Fruit fly (Drosophila melanogaster) whole organism, prepupa: ENCODE results near the gene CG4259.

Experiments used
- CG10631 ChIP-seq: fragments of 200-800 bp; sonication (Bioruptor generic); optimal IDR thresholded peaks from 2 replicates; lab custom pipeline; 2016; ENCODE audit warnings: missing biosample characterization, missing genetic modification characterization
- CG11762 ChIP-seq: fragments of 200-800 bp; sonication (Bioruptor generic); optimal IDR thresholded peaks from 3 replicates; lab custom pipeline; 2016; ENCODE audit warnings: missing biosample characterization, missing genetic modification characterization; ENCODE audit not compliant: insufficient read depth
- CG15336 ChIP-seq: fragments of 200-800 bp; sonication (Bioruptor generic); IDR thresholded peaks from 2 replicates; pipeline ENCODE4 v1.3.6; 2022; ENCODE audit warnings: missing biosample characterization, missing genetic modification characterization
- CG1621 ChIP-seq: fragments of 200-800 bp; sonication (Bioruptor generic); optimal IDR thresholded peaks from 3 replicates; lab custom pipeline; 2018; ENCODE audit warnings: missing biosample characterization, mild to moderate bottlenecking, missing genetic modification characterization
- CG3032 ChIP-seq: fragments of 200-800 bp; optimal IDR thresholded peaks from 2 replicates; lab custom pipeline; 2019; ENCODE audit warnings: missing biosample characterization, mild to moderate bottlenecking, missing genetic modification characterization, moderate library complexity
- CG31627 ChIP-seq: fragments of 200-800 bp; sonication (Bioruptor generic); optimal IDR thresholded peaks from 3 replicates; lab custom pipeline; 2016; ENCODE audit warnings: missing biosample characterization, missing genetic modification characterization
- CG32006 ChIP-seq: fragments of 200-800 bp; sonication (Bioruptor generic); optimal IDR thresholded peaks from 3 replicates; lab custom pipeline; 2017; ENCODE audit warnings: missing biosample characterization, mild to moderate bottlenecking, missing genetic modification characterization
- CG34406 ChIP-seq: fragments of 200-800 bp; sonication (Bioruptor generic); optimal IDR thresholded peaks from 3 replicates; lab custom pipeline; 2016; ENCODE audit warnings: missing biosample characterization, missing genetic modification characterization
- CG3919 ChIP-seq: fragments of 200-800 bp; sonication (Bioruptor generic); optimal IDR thresholded peaks from 3 replicates; lab custom pipeline; 2016; ENCODE audit warnings: missing biosample characterization, missing genetic modification characterization
- CG4318 ChIP-seq: fragments of 200-800 bp; sonication (Bioruptor generic); optimal IDR thresholded peaks from 3 replicates; lab custom pipeline; 2017; ENCODE audit warnings: missing biosample characterization, mild to moderate bottlenecking, missing genetic modification characterization
- CG6792 ChIP-seq: fragments of 200-800 bp; sonication (Bioruptor generic); optimal IDR thresholded peaks from 3 replicates; lab custom pipeline; 2016; ENCODE audit warnings: missing biosample characterization, missing genetic modification characterization
- CG6854 ChIP-seq: fragments of 200-800 bp; sonication (Bioruptor generic); optimal IDR thresholded peaks from 2 replicates; lab custom pipeline; 2017; ENCODE audit warnings: missing biosample characterization, mild to moderate bottlenecking, missing genetic modification characterization
- Eip78C ChIP-seq: fragments of 200-800 bp; sonication (Bioruptor generic); peaks from one replicate; lab custom pipeline; 2016; ENCODE audit warnings: missing biosample characterization, missing genetic modification characterization
- Eip93F ChIP-seq: fragments of 200-800 bp; sonication (Bioruptor generic); optimal IDR thresholded peaks from 2 replicates; lab custom pipeline; 2016; ENCODE audit warnings: missing biosample characterization, mild to moderate bottlenecking, missing genetic modification characterization
- Ets21C ChIP-seq: fragments of 200-800 bp; sonication (Bioruptor generic); optimal IDR thresholded peaks from 3 replicates; lab custom pipeline; 2016; ENCODE audit warnings: missing biosample characterization, missing genetic modification characterization
- Ets96B ChIP-seq: fragments of 200-800 bp; optimal IDR thresholded peaks from 2 replicates; lab custom pipeline; 2019; ENCODE audit warnings: missing biosample characterization, mild to moderate bottlenecking, missing genetic modification characterization, moderate library complexity
- Gug ChIP-seq: fragments of 200-800 bp; sonication (Bioruptor generic); IDR thresholded peaks from 2 replicates; pipeline ENCODE4 v1.3.6; 2022; ENCODE audit warnings: missing biosample characterization, missing genetic modification characterization
- Hr38 ChIP-seq: sonication (Bioruptor generic); optimal IDR thresholded peaks from 2 replicates; lab custom pipeline; 2016; ENCODE audit warnings: missing biosample characterization, missing genetic modification characterization
- Hr39 ChIP-seq: fragments of 200-800 bp; sonication (Bioruptor generic); optimal IDR thresholded peaks from 2 replicates; lab custom pipeline; 2016; ENCODE audit warnings: missing biosample characterization, missing genetic modification characterization
- Hr4 ChIP-seq: fragments of 200-800 bp; sonication (Bioruptor generic); optimal IDR thresholded peaks from 3 replicates; lab custom pipeline; 2016; ENCODE audit warnings: missing biosample characterization, missing genetic modification characterization
- Met ChIP-seq: fragments of 200-800 bp; sonication (Bioruptor generic); optimal IDR thresholded peaks from 3 replicates; lab custom pipeline; 2016; ENCODE audit warnings: missing biosample characterization, missing genetic modification characterization
- OdsH ChIP-seq: fragments of 200-800 bp; sonication (Bioruptor generic); optimal IDR thresholded peaks from 3 replicates; lab custom pipeline; 2016; ENCODE audit warnings: missing biosample characterization, missing genetic modification characterization
- Smox ChIP-seq: fragments of 200-800 bp; sonication (Bioruptor generic); optimal IDR thresholded peaks from 3 replicates; lab custom pipeline; 2016; ENCODE audit warnings: missing biosample characterization, missing genetic modification characterization
- Sox102F ChIP-seq: fragments of 200-800 bp; sonication (Bioruptor generic); optimal IDR thresholded peaks from 2 replicates; lab custom pipeline; 2016; ENCODE audit warnings: missing biosample characterization, mild to moderate bottlenecking, missing genetic modification characterization
- Sox15 ChIP-seq: fragments of 200-800 bp; sonication (Bioruptor generic); optimal IDR thresholded peaks from 3 replicates; lab custom pipeline; 2016; ENCODE audit warnings: missing biosample characterization, missing genetic modification characterization
- achi ChIP-seq: fragments of 200-800 bp; sonication (Bioruptor generic); optimal IDR thresholded peaks from 3 replicates; lab custom pipeline; 2016; ENCODE audit warnings: missing biosample characterization, missing genetic modification characterization
- cyc ChIP-seq: fragments of 200-800 bp; sonication (Bioruptor generic); optimal IDR thresholded peaks from 3 replicates; lab custom pipeline; 2016; ENCODE audit warnings: missing biosample characterization, missing genetic modification characterization
- dsx ChIP-seq: fragments of 200-800 bp; optimal IDR thresholded peaks from 3 replicates; lab custom pipeline; 2019; ENCODE audit warnings: missing biosample characterization, mild to moderate bottlenecking, missing genetic modification characterization, moderate library complexity; ENCODE audit not compliant: poor library complexity, severe bottlenecking
- eg ChIP-seq: fragments of 200-800 bp; sonication (Bioruptor generic); IDR thresholded peaks from 3 replicates; pipeline ENCODE4 v1.3.6; 2022; ENCODE audit warnings: missing biosample characterization, missing genetic modification characterization
- esn ChIP-seq: fragments of 200-800 bp; sonication (Bioruptor generic); optimal IDR thresholded peaks from 2 replicates; lab custom pipeline; 2016; ENCODE audit warnings: missing biosample characterization, mild to moderate bottlenecking, missing genetic modification characterization, moderate library complexity
- fkh ChIP-seq: fragments of 200-800 bp; sonication (Bioruptor generic); optimal IDR thresholded peaks from 3 replicates; lab custom pipeline; 2017; ENCODE audit warnings: missing biosample characterization, mild to moderate bottlenecking, missing genetic modification characterization, moderate library complexity
- lz ChIP-seq: fragments of 200-800 bp; sonication (Bioruptor generic); optimal IDR thresholded peaks from 3 replicates; lab custom pipeline; 2016; ENCODE audit warnings: missing biosample characterization, missing genetic modification characterization
- net ChIP-seq: fragments of 200-800 bp; sonication (Bioruptor generic); optimal IDR thresholded peaks from 3 replicates; lab custom pipeline; 2016; ENCODE audit warnings: missing biosample characterization, missing genetic modification characterization
- pdm3 ChIP-seq: fragments of 200-800 bp; sonication (Bioruptor generic); optimal IDR thresholded peaks from 3 replicates; lab custom pipeline; 2016; ENCODE audit warnings: missing biosample characterization, missing genetic modification characterization
- salr ChIP-seq, 2 experiments: fragments of 200-800 bp; sonication (Bioruptor generic); optimal IDR thresholded peaks; 3 replicates each; lab custom pipeline; 2016 to 2018; ENCODE audit warnings: missing biosample characterization in 2 of 2, missing genetic modification characterization in 2 of 2, mild to moderate bottlenecking in 1 of 2
- spab ChIP-seq: fragments of 200-800 bp; sonication (Bioruptor generic); optimal IDR thresholded peaks from 2 replicates; lab custom pipeline; 2017; ENCODE audit warnings: missing biosample characterization, mild to moderate bottlenecking, missing genetic modification characterization, missing genetic modification reagents
- ss ChIP-seq, 2 experiments: fragments of 200-800 bp; sonication (Bioruptor generic); optimal IDR thresholded peaks; 2 replicates in 1 of 2; 3 replicates in 1 of 2; lab custom pipeline; 2017 to 2018; ENCODE audit warnings: mild to moderate bottlenecking in 2 of 2, missing biosample characterization in 2 of 2, missing genetic modification characterization in 2 of 2, moderate library complexity in 1 of 2
- svp ChIP-seq: fragments of 200-800 bp; sonication (Bioruptor generic); peaks from one replicate; lab custom pipeline; 2016; ENCODE audit warnings: missing biosample characterization, missing genetic modification characterization

Gene CG4259

dm6 chr2L:2147208-2147607, 18.2 kb upstream of the CG4259 start, which contains the start of the genes CG11723 and Tbcd (continued):
- TF ChIP-seq salr (GFP tag; optimal IDR thresholded peaks at IDR 0.05; lab: Kevin White, UChicago): peak in 1 of 2 experiments; percentile 85
- no peak for TF ChIP-seq pdm3 (GFP tag; lab: Kevin White, UChicago)
- TF ChIP-seq Eip78C (GFP tag; lab: Kevin White, UChicago): peak; percentile 98
- peak; percentile 68 for TF ChIP-seq Eip93F (GFP tag; lab: Kevin White, UChicago)
- peak; percentile 93 for TF ChIP-seq CG32006 (GFP tag; lab: Kevin White, UChicago)
- peak; percentile 63 for TF ChIP-seq CG6854 (GFP tag; lab: Kevin White, UChicago)
- TF ChIP-seq CG31627 (GFP tag; lab: Kevin White, UChicago): peak; percentile 95
- TF ChIP-seq Smox: no peak
- peak; percentile 96 for TF ChIP-seq lz (GFP tag; lab: Kevin White, UChicago)
- TF ChIP-seq achi (GFP tag; lab: Kevin White, UChicago): no peak
- peak; percentile 93 for TF ChIP-seq esn (GFP tag; lab: Kevin White, UChicago)
- TF ChIP-seq dsx: peak; percentile 89
- peak; percentile 92 for TF ChIP-seq Gug (GFP tag; lab: Robert Waterston, UW)
- TF ChIP-seq net: peak; percentile 91
- TF ChIP-seq fkh (GFP tag; lab: Kevin White, UChicago): no peak
- TF ChIP-seq CG3032 (tag; lab: Kevin White, UChicago): peak; percentile 92
- TF ChIP-seq Hr38 (GFP tag; lab: Kevin White, UChicago): peak; percentile 62

dm6 chr2L:2144725-2145656, 16.0 kb upstream of the CG4259 start, which contains the start of gene tho2:
TSS of gene tho2 (minus strand) at chr2L:2145187.
- TF ChIP-seq salr (GFP tag; optimal IDR thresholded peaks at IDR 0.05; lab: Kevin White, UChicago) (no peak), Ets21C (no peak), pdm3 (GFP tag; lab: Kevin White, UChicago) (no peak), CG11762 (GFP tag; lab: Kevin White, UChicago) (no peak), achi (GFP tag; lab: Kevin White, UChicago) (no peak), eg (GFP tag; lab: Robert Waterston, UW) (no peak), OdsH (GFP tag; lab: Kevin White, UChicago) (no peak), CG10631 (no peak), Hr4 (no peak), ss (GFP tag; optimal IDR thresholded peaks at IDR 0.05; lab: Kevin White, UChicago) (no peak), CG15336 (no peak), Eip78C (GFP tag; lab: Kevin White, UChicago) (no peak), spab (GFP tag; lab: Kevin White, UChicago) (no peak), Sox15 (no peak), Gug (GFP tag; lab: Robert Waterston, UW) (no peak), CG6792 (GFP tag; lab: Kevin White, UChicago) (no peak), CG31627 (GFP tag; lab: Kevin White, UChicago) (no peak), CG1621 (tag; lab: Kevin White, UChicago) (no peak)
- TF ChIP-seq, all 60 proteins: peak for 0

dm6 chr2L:2133009-2133408, 4.0 kb upstream of the CG4259 start:
- no peak for TF ChIP-seq CG32006 (GFP tag; lab: Kevin White, UChicago)
- no peak for TF ChIP-seq esn (GFP tag; lab: Kevin White, UChicago)
- TF ChIP-seq CG4318 (GFP tag; lab: Kevin White, UChicago): no peak
- TF ChIP-seq OdsH (GFP tag; lab: Kevin White, UChicago): no peak
- TF ChIP-seq Eip78C (GFP tag; lab: Kevin White, UChicago): no peak
- no peak for TF ChIP-seq cyc
- no peak for TF ChIP-seq Hr39 (GFP tag; lab: Kevin White, UChicago)
- TF ChIP-seq pdm3 (GFP tag; lab: Kevin White, UChicago): no peak
- no peak for TF ChIP-seq CG3919 (GFP tag; lab: Kevin White, UChicago)
- TF ChIP-seq CG6854 (GFP tag; lab: Kevin White, UChicago): no peak
- TF ChIP-seq spab (GFP tag; lab: Kevin White, UChicago): no peak
- no peak for TF ChIP-seq CG34406 (GFP tag; lab: Kevin White, UChicago)
- TF ChIP-seq Sox102F (GFP tag; lab: Kevin White, UChicago): no peak
- TF ChIP-seq Ets96B (tag; lab: Kevin White, UChicago): no peak
- TF ChIP-seq Smox: no peak
- TF ChIP-seq svp (GFP tag; lab: Kevin White, UChicago): no peak
- no peak for TF ChIP-seq Met (GFP tag; lab: Kevin White, UChicago)
- no peak for TF ChIP-seq Hr4
- no peak for TF ChIP-seq Ets21C
